Worm (Caenorhabditis elegans) whole organism, young adult: ENCODE data around the gene F54D5.2.

ENCODE experiments used
- F55B11.4 ChIP-seq: sonication (generic microtip); optimal IDR thresholded peaks from 2 replicates; lab custom pipeline; 2016; ENCODE audit warnings: missing compliant biosample characterization, missing genetic modification characterization, borderline replicate concordance; ENCODE audit not compliant: insufficient read depth
- K11D2.4 ChIP-seq: fragments of 200-800 bp; sonication (Bioruptor generic); IDR thresholded peaks from 2 replicates; pipeline ENCODE4 v1.3.6; 2022; ENCODE audit warnings: missing genetic modification reagents, missing genetic modification characterization, missing compliant biosample characterization
- aptf-3 ChIP-seq: fragments of 200-800 bp; sonication (Bioruptor generic); IDR thresholded peaks from 2 replicates; pipeline ENCODE4 v1.3.6; 2022; ENCODE audit warnings: missing genetic modification characterization, missing compliant biosample characterization
- cebp-1 ChIP-seq, 2 experiments: fragments of 200-800 bp in 1 of 2; sonication (Bioruptor generic) in 1 of 2; sonication (generic microtip) in 1 of 2; IDR thresholded peaks in 1 of 2; optimal IDR thresholded peaks in 1 of 2; 2 replicates each; pipeline versions ENCODE4 v1.3.6 to Lab custom; 2017 to 2022; ENCODE audit warnings: missing compliant biosample characterization in 2 of 2, missing genetic modification characterization in 2 of 2, mild to moderate bottlenecking in 1 of 2, missing genetic modification reagents in 1 of 2, moderate library complexity in 1 of 2
- ceh-40 ChIP-seq: fragments of 200-800 bp; sonication (Bioruptor generic); IDR thresholded peaks from 2 replicates; pipeline ENCODE4 v1.3.6; 2022; ENCODE audit warnings: missing genetic modification characterization, missing compliant biosample characterization
- chd-7 ChIP-seq: sonication (generic microtip); optimal IDR thresholded peaks from 2 replicates; lab custom pipeline; 2016; ENCODE audit warnings: mild to moderate bottlenecking, missing genetic modification characterization, moderate library complexity, missing compliant biosample characterization
- dpff-1 ChIP-seq: sonication (generic microtip); optimal IDR thresholded peaks from 2 replicates; lab custom pipeline; 2017; ENCODE audit warnings: mild to moderate bottlenecking, missing genetic modification characterization, missing compliant biosample characterization
- him-1 ChIP-seq: sonication (generic microtip); optimal IDR thresholded peaks from 2 replicates; lab custom pipeline; 2016; ENCODE audit warnings: missing genotype, missing genetic modification reagents, missing genetic modification characterization, missing compliant biosample characterization
- unc-62 ChIP-seq: fragments of 150-350 bp; optimal IDR thresholded peaks from 2 replicates; lab custom pipeline; 2014; ENCODE audit warnings: missing biosample characterization, missing genetic modification reagents, missing genetic modification characterization
- ztf-22 ChIP-seq: fragments of 200-800 bp; sonication (Bioruptor generic); optimal IDR thresholded peaks from 2 replicates; lab custom pipeline; 2018; ENCODE audit warnings: mild to moderate bottlenecking, missing genetic modification characterization, moderate library complexity, missing compliant biosample characterization

ce11 chrII:11614103-11614857 is 41.3 kb downstream of the F54D5.2 start:
- TF ChIP-seq aptf-3 (GFP tag; lab: Robert Waterston, UW) (no peak), F55B11.4 (tag; lab: Kevin White, UChicago) (no peak), ceh-40 (GFP tag; lab: Robert Waterston, UW) (no peak), K11D2.4 (GFP tag; lab: Robert Waterston, UW) (no peak), ztf-22 (GFP tag; lab: Kevin White, UChicago) (no peak), unc-62 (no peak), chd-7 (tag; lab: Kevin White, UChicago) (no peak), dpff-1 (tag; lab: Kevin White, UChicago) (no peak), him-1 (tag; lab: Kevin White, UChicago) (no peak), cebp-1 (GFP tag; IDR thresholded peaks at IDR 0.05; lab: Robert Waterston, UW) (no peak), cebp-1 (tag; optimal IDR thresholded peaks at IDR 0.05; lab: Kevin White, UChicago) (no peak)
